Worm (Caenorhabditis elegans) whole organism, L4 larva: ENCODE data around the gene clec-68.

Experiments used
- D1046.2 ChIP-seq: fragments of 200-800 bp; sonication (Bioruptor generic); IDR thresholded peaks from 2 replicates; pipeline ENCODE4 v1.3.6; 2022; ENCODE audit warnings: missing genetic modification characterization, missing compliant biosample characterization
- F49E8.2 ChIP-seq: sonication (generic microtip); optimal IDR thresholded peaks from 2 replicates; lab custom pipeline; 2016; ENCODE audit warnings: missing compliant biosample characterization, mild to moderate bottlenecking, missing genetic modification characterization, borderline replicate concordance
- T20F7.1 ChIP-seq: fragments of 200-800 bp; sonication (Bioruptor generic); optimal IDR thresholded peaks from 2 replicates; lab custom pipeline; 2018; ENCODE audit warnings: mild to moderate bottlenecking, missing genetic modification characterization, missing compliant biosample characterization
- aha-1 ChIP-seq: fragments of 150-350 bp; peaks from one replicate; lab custom pipeline; 2014; ENCODE audit warnings: missing biosample characterization, missing genetic modification characterization
- arid-1 ChIP-seq: fragments of 200-800 bp; sonication (Bioruptor generic); conservative IDR thresholded peaks from 2 replicates; pipeline ENCODE4 v1.3.6; 2022; ENCODE audit warnings: missing genetic modification reagents, missing genetic modification characterization, missing compliant biosample characterization
- ceh-62 ChIP-seq: sonication (generic microtip); optimal IDR thresholded peaks from 2 replicates; lab custom pipeline; 2017; ENCODE audit warnings: missing biosample characterization, missing genetic modification characterization
- ceh-82 ChIP-seq: sonication (generic microtip); optimal IDR thresholded peaks from 2 replicates; lab custom pipeline; 2017; ENCODE audit warnings: missing biosample characterization, missing genetic modification characterization
- cey-2 ChIP-seq: sonication (generic microtip); optimal IDR thresholded peaks from 3 replicates; lab custom pipeline; 2017; ENCODE audit warnings: missing genetic modification characterization, mild to moderate bottlenecking, missing compliant biosample characterization, antibody characterized with exemption, borderline replicate concordance; ENCODE audit not compliant: insufficient read depth
- ctbp-1 ChIP-seq: fragments of 200-800 bp; sonication (Bioruptor generic); IDR thresholded peaks from 2 replicates; pipeline ENCODE4 v1.3.6; 2022; ENCODE audit warnings: missing genetic modification reagents, missing genetic modification characterization, missing compliant biosample characterization
- daf-16 ChIP-seq, 3 experiments: sonication (generic microtip); optimal IDR thresholded peaks; 2 replicates each; lab custom pipeline; 2016 to 2017; ENCODE audit warnings: missing genetic modification characterization in 3 of 3, missing genetic modification reagents in 3 of 3, mild to moderate bottlenecking in 2 of 3, missing compliant biosample characterization in 2 of 3, missing biosample characterization in 1 of 3, moderate library complexity in 1 of 3
- daf-19 ChIP-seq: fragments of 200-800 bp; sonication (Bioruptor generic); conservative IDR thresholded peaks from 2 replicates; pipeline ENCODE4 v1.3.6; 2022; ENCODE audit warnings: missing genetic modification characterization, missing compliant biosample characterization
- dmd-6 ChIP-seq: fragments of 200-800 bp; sonication (Bioruptor generic); IDR thresholded peaks from 2 replicates; pipeline ENCODE4 v1.3.6; 2022; ENCODE audit warnings: missing genetic modification reagents, missing genetic modification characterization, missing compliant biosample characterization
- dmd-8 ChIP-seq: fragments of 200-800 bp; sonication (Bioruptor generic); IDR thresholded peaks from 2 replicates; pipeline ENCODE4 v1.3.6; 2022; ENCODE audit warnings: missing genetic modification characterization, missing compliant biosample characterization
- dmd-9 ChIP-seq: fragments of 200-800 bp; sonication (Bioruptor generic); IDR thresholded peaks from 2 replicates; pipeline ENCODE4 v1.3.6; 2022; ENCODE audit warnings: missing genetic modification reagents, missing genetic modification characterization, missing compliant biosample characterization
- dpl-1 ChIP-seq: fragments of 150-350 bp; optimal IDR thresholded peaks from 2 replicates; lab custom pipeline; 2014; ENCODE audit warnings: missing biosample characterization, missing genetic modification reagents, missing genetic modification characterization
- dve-1 ChIP-seq: sonication (generic microtip); optimal IDR thresholded peaks from 2 replicates; lab custom pipeline; 2017; ENCODE audit warnings: antibody characterized with exemption, mild to moderate bottlenecking, missing genetic modification characterization, missing compliant biosample characterization; ENCODE audit not compliant: insufficient read depth
- hmg-1.1 ChIP-seq: fragments of 200-800 bp; sonication (Bioruptor generic); IDR thresholded peaks from 2 replicates; pipeline ENCODE4 v1.3.6; 2022; ENCODE audit warnings: missing genetic modification reagents, missing genetic modification characterization, missing compliant biosample characterization
- jun-1 ChIP-seq: fragments of 150-350 bp; optimal IDR thresholded peaks from 2 replicates; lab custom pipeline; 2014; ENCODE audit warnings: missing biosample characterization, missing genetic modification reagents, missing genetic modification characterization
- lin-1 ChIP-seq: fragments of 200-800 bp; sonication (Bioruptor generic); IDR thresholded peaks from 2 replicates; pipeline ENCODE4 v1.3.6; 2022; ENCODE audit warnings: missing genetic modification reagents, missing genetic modification characterization, missing compliant biosample characterization
- lin-15B ChIP-seq: fragments of 150-350 bp; sonication (generic microtip); optimal IDR thresholded peaks from 3 replicates; lab custom pipeline; 2014; ENCODE audit warnings: missing biosample characterization, missing genetic modification characterization
- lir-3 ChIP-seq: sonication (generic microtip); optimal IDR thresholded peaks from 2 replicates; lab custom pipeline; 2016; ENCODE audit warnings: mild to moderate bottlenecking, missing genetic modification characterization, missing compliant biosample characterization
- lsy-2 ChIP-seq, 2 experiments: fragments of 150-350 bp in 1 of 2; sonication (generic microtip) in 1 of 2; optimal IDR thresholded peaks; 2 replicates each; lab custom pipeline; 2014 to 2017; ENCODE audit warnings: missing biosample characterization in 2 of 2, missing genetic modification characterization in 2 of 2
- mdl-1 ChIP-seq, 2 experiments: fragments of 150-350 bp in 1 of 2; sonication (generic microtip) in 1 of 2; optimal IDR thresholded peaks; 2 replicates each; lab custom pipeline; 2014 to 2017; ENCODE audit warnings: missing biosample characterization in 2 of 2, missing genetic modification characterization in 2 of 2
- mdt-29 ChIP-seq: fragments of 200-800 bp; sonication (Bioruptor generic); IDR thresholded peaks from 2 replicates; pipeline ENCODE4 v1.3.6; 2022; ENCODE audit warnings: missing genetic modification reagents, missing genetic modification characterization, missing compliant biosample characterization
- mes-2 ChIP-seq: sonication (generic microtip); optimal IDR thresholded peaks from 2 replicates; lab custom pipeline; 2016; ENCODE audit warnings: missing genotype, mild to moderate bottlenecking, missing genetic modification characterization, missing compliant biosample characterization; ENCODE audit not compliant: poor library complexity, severe bottlenecking
- nhr-102 ChIP-seq: sonication (generic microtip); optimal IDR thresholded peaks from 2 replicates; lab custom pipeline; 2016; ENCODE audit warnings: mild to moderate bottlenecking, missing genetic modification characterization, moderate library complexity, missing compliant biosample characterization
- nhr-111 ChIP-seq: fragments of 200-800 bp; sonication (Bioruptor generic); optimal IDR thresholded peaks from 2 replicates; lab custom pipeline; 2018; ENCODE audit warnings: mild to moderate bottlenecking, missing genetic modification characterization, missing compliant biosample characterization
- nhr-25 ChIP-seq: sonication (generic microtip); optimal IDR thresholded peaks from 2 replicates; lab custom pipeline; 2017; ENCODE audit warnings: missing genetic modification characterization, mild to moderate bottlenecking, missing compliant biosample characterization, antibody characterized with exemption, moderate library complexity, borderline replicate concordance; ENCODE audit not compliant: insufficient read depth
- nhr-28 ChIP-seq: fragments of 150-350 bp; optimal IDR thresholded peaks from 2 replicates; lab custom pipeline; 2014; ENCODE audit warnings: missing biosample characterization, missing genetic modification characterization
- nhr-42 ChIP-seq: fragments of 200-800 bp; sonication (Bioruptor generic); IDR thresholded peaks from 2 replicates; pipeline ENCODE4 v1.3.6; 2022; ENCODE audit warnings: missing genetic modification characterization, missing compliant biosample characterization
- pha-4 ChIP-seq, 2 experiments: fragments of 150-350 bp in 1 of 2; fragments of 200-800 bp in 1 of 2; sonication (Bioruptor generic) in 1 of 2; IDR thresholded peaks in 1 of 2; optimal IDR thresholded peaks in 1 of 2; 2 replicates each; pipeline versions ENCODE4 v1.3.6 to Lab custom; 2014 to 2022; ENCODE audit warnings: missing genetic modification characterization in 2 of 2, missing genetic modification reagents in 2 of 2, missing biosample characterization in 1 of 2, missing compliant biosample characterization in 1 of 2
- pqm-1 ChIP-seq: sonication (generic microtip); optimal IDR thresholded peaks from 2 replicates; lab custom pipeline; 2017; ENCODE audit warnings: missing biosample characterization, missing genetic modification characterization
- skn-1 ChIP-seq: fragments of 150-350 bp; optimal IDR thresholded peaks from 2 replicates; lab custom pipeline; 2014; ENCODE audit warnings: missing biosample characterization, missing genetic modification characterization
- spr-3 ChIP-seq: fragments of 200-800 bp; sonication (Bioruptor generic); optimal IDR thresholded peaks from 2 replicates; lab custom pipeline; 2018; ENCODE audit warnings: mild to moderate bottlenecking, missing genetic modification characterization, missing compliant biosample characterization
- tra-1 ChIP-seq: fragments of 200-800 bp; sonication (Bioruptor generic); IDR thresholded peaks from 2 replicates; pipeline ENCODE4 v1.3.6; 2022; ENCODE audit warnings: missing genetic modification reagents, missing genetic modification characterization, missing compliant biosample characterization
- unc-39 ChIP-seq: sonication (generic microtip); optimal IDR thresholded peaks from 2 replicates; lab custom pipeline; 2017; ENCODE audit warnings: missing biosample characterization, missing genetic modification characterization
- zfp-3 ChIP-seq: fragments of 200-800 bp; sonication (Bioruptor generic); conservative IDR thresholded peaks from 2 replicates; pipeline ENCODE4 v1.3.6; 2022; ENCODE audit warnings: missing genetic modification reagents, missing genetic modification characterization, missing compliant biosample characterization

Gene clec-68

DNA sequence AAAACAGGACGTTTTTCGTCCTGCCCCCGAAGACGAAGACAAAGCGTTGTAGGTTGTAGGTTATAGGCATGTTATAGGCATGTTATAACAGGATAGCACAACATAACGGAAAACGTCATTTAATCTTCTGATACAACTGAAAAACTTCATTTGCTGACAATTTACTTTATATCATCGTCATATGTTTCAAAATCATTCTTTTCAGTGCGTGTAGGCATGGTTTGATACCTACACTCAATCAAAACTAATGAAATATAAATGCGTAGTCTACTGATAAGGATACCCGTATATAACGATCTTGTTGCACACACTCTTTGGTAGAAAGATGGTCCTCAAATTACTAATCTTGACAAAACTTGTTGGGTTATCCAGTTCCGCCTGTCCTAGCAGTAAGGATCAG lies 30.5 kb downstream of the clec-68 start, which contains the start of gene clec-74:
clec-74 (plus strand) TSS at position 301 of the 400 bp plus-strand sequence.
- no peak for TF ChIP-seq lsy-2 (tag; optimal IDR thresholded peaks at IDR 0.05; lab: Kevin White, UChicago)
- TF ChIP-seq skn-1, result no peak
- no peak for TF ChIP-seq F49E8.2 (tag; lab: Kevin White, UChicago)

DNA sequence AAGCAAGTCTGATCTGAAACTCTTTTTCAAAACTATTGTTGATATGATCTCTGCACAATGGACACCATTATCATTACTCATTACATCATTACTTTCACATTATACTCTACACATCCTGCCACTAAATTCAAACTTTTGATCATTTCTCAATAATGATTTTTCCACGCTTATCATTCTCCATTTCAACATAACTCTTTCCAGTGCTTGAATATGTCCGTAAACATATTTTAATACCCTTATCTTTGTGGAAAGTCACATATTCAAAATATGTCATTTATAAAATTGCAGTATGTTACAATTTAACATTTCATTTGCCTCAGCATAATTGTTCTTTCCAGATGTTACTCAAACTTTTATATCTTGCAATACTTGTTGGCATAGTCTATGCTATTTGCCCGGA lies 34.2 kb downstream of the clec-68 start, which contains the start of gene clec-75:
clec-75 (plus strand) TSS at position 339 of the 400 bp plus-strand sequence.
- TF ChIP-seq ceh-62 (tag; lab: Kevin White, UChicago) (no peak), unc-39 (tag; lab: Kevin White, UChicago) (no peak), mes-2 (tag; lab: Kevin White, UChicago) (no peak), lin-15B (tag; lab: Kevin White, UChicago) (no peak), nhr-111 (GFP tag; lab: Kevin White, UChicago) (no peak), hmg-1.1 (GFP tag; lab: Robert Waterston, UW) (no peak), aha-1 (tag; lab: Kevin White, UChicago) (no peak), jun-1 (tag; lab: Kevin White, UChicago) (no peak), daf-16 (GFP tag; optimal IDR thresholded peaks at IDR 0.05; lab: Kevin White, UChicago) (no peak), daf-16 (tag; optimal IDR thresholded peaks at IDR 0.05; lab: Kevin White, UChicago) (peak; percentile 67), dve-1 (tag; lab: Kevin White, UChicago) (no peak), mdl-1 (tag; optimal IDR thresholded peaks at IDR 0.05; lab: Kevin White, UChicago) (no peak), cey-2 (tag; lab: Kevin White, UChicago) (no peak), dmd-8 (GFP tag; lab: Robert Waterston, UW) (no peak), D1046.2 (GFP tag; lab: Robert Waterston, UW) (no peak), nhr-102 (no peak), spr-3 (GFP tag; lab: Kevin White, UChicago) (no peak), nhr-28 (tag; lab: Kevin White, UChicago) (peak; percentile 43), mdt-29 (no peak), lsy-2 (tag; optimal IDR thresholded peaks at IDR 0.05; lab: Kevin White, UChicago) (no peak), daf-19 (GFP tag; lab: Robert Waterston, UW) (no peak), ceh-82 (no peak), dpl-1 (GFP tag; lab: Kevin White, UChicago) (no peak), skn-1 (no peak), arid-1 (GFP tag; lab: Robert Waterston, UW) (no peak), tra-1 (GFP tag; lab: Robert Waterston, UW) (no peak), lin-1 (GFP tag; lab: Robert Waterston, UW) (no peak), dmd-9 (GFP tag; lab: Robert Waterston, UW) (no peak), zfp-3 (GFP tag; lab: Robert Waterston, UW) (no peak), lir-3 (tag; lab: Kevin White, UChicago) (no peak), nhr-42 (GFP tag; lab: Robert Waterston, UW) (no peak), nhr-25 (no peak), T20F7.1 (GFP tag; lab: Kevin White, UChicago) (no peak), pqm-1 (tag; lab: Kevin White, UChicago) (peak; percentile 73), dmd-6 (GFP tag; lab: Robert Waterston, UW) (peak; percentile 29; the same call in 1 of the 2 replicates), ctbp-1 (no peak), pha-4 (GFP tag; IDR thresholded peaks at IDR 0.05; lab: Robert Waterston, UW) (no peak), pha-4 (tag; optimal IDR thresholded peaks at IDR 0.05; lab: Kevin White, UChicago) (no peak)
